Worm (Caenorhabditis elegans): ENCODE measurements around the gene pals-38.

DNA sequence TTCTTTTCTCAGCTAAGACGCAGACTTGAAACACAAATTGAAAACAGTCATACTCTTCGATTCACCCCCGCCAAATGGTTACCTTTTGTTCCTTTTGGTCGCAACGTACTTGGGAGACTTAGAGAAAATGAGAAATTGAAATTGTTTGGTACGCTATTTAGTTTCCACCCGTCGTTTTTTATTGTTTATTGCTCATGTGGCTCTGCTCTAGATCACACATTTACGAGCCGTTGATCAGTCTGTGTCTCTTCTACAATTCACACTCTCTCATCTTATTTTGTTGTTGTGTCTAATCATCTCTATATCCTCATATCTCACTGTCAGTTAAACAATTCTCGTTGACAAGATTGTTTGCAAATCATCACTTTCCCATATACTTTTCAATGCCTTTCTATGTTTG is 41.2 kb upstream of the pals-38 start:
- TF ChIP-seq chd-7 (tag; optimal IDR thresholded peaks at IDR 0.05) (no peak), T26A5.8 (tag; optimal IDR thresholded peaks at IDR 0.05) (no peak), mes-4 (tag; optimal IDR thresholded peaks at IDR 0.05) (no peak), nfya-2 (GFP tag; IDR thresholded peaks at IDR 0.05) (no peak), pha-4 (tag; optimal IDR thresholded peaks at IDR 0.05) (no peak), dpl-1 (GFP tag; optimal IDR thresholded peaks at IDR 0.05) (no peak), Y79H2A.3 (GFP tag; conservative IDR thresholded peaks at IDR 0.05) (no peak), ccch-3 (GFP tag; optimal IDR thresholded peaks at IDR 0.05) (no peak)
